Fruit fly (Drosophila melanogaster) Kc167 (cell line): ENCODE data around the gene CG7423.

Source experiments
- Myc ChIP-seq: fragments of >200 bp; optimal IDR thresholded peaks from 2 replicates; lab custom pipeline; 2017; ENCODE audit warnings: missing external identifiers
- Sin3A ChIP-seq: fragments of >200 bp; optimal IDR thresholded peaks from 2 replicates; lab custom pipeline; 2018; ENCODE audit warnings: missing external identifiers
- h ChIP-seq: fragments of >200 bp; optimal IDR thresholded peaks from 3 replicates; lab custom pipeline; 2018; ENCODE audit warnings: missing external identifiers
- insv ChIP-seq: fragments of >200 bp; optimal IDR thresholded peaks from 3 replicates; lab custom pipeline; 2018; ENCODE audit warnings: missing external identifiers
- psq ChIP-seq: fragments of >200 bp; optimal IDR thresholded peaks from 2 replicates; lab custom pipeline; 2017; ENCODE audit warnings: missing external identifiers
- ttk ChIP-seq: sonication (Bioruptor generic); optimal IDR thresholded peaks from 2 replicates; lab custom pipeline; 2017; ENCODE audit warnings: missing external identifiers

The CG7423 gene

DNA sequence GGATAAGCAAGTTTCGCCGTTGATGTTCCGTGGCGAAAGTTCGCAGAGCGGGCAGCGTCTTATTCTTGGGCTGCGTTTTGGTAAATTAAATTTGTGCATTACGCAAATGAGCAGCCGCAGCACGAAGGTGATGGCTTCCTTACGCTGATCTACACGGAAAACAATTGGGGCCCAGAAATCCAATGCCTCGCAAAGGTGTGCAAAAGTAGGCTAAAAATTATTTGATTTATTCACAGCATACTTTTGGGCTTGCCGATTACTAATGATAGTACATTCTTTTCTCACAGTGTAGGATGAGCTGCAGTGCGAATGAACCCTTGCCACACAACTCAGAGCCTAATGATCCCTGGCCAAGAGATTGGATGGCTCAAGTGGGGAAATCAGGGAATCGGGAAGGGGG, 42.8 kb downstream of the CG7423 start:
- no peak for TF ChIP-seq h (lab: Kevin White, UChicago)
- no peak for TF ChIP-seq insv (lab: Kevin White, UChicago)
- TF ChIP-seq psq (lab: Kevin White, UChicago) = no peak
- TF ChIP-seq Sin3A = no peak
- TF ChIP-seq ttk (lab: Kevin White, UChicago) = no peak
- TF ChIP-seq Myc (lab: Kevin White, UChicago) = no peak

DNA sequence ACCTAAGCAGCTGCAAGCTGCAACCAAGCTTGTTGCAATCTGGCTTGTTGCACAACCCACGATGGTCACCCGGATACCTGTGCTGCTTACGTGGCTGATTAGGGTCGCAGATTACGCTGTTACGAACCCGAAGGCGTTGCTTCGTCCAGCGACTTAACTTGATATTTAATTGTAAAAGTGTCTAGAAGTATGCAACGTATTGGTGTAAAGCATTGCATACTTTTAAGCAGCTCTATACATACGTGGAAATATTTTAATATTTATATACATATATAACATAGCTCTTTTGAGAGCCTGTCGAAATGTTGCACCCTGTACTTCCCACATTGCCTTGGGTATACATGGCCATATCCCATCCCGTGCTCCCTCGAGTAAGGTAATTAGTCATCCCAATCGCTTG, 46.0 kb downstream of the CG7423 start:
- TF ChIP-seq psq (lab: Kevin White, UChicago) (no peak), h (lab: Kevin White, UChicago) (no peak), Myc (lab: Kevin White, UChicago) (no peak), Sin3A (no peak), insv (lab: Kevin White, UChicago) (no peak), ttk (lab: Kevin White, UChicago) (no peak)

DNA sequence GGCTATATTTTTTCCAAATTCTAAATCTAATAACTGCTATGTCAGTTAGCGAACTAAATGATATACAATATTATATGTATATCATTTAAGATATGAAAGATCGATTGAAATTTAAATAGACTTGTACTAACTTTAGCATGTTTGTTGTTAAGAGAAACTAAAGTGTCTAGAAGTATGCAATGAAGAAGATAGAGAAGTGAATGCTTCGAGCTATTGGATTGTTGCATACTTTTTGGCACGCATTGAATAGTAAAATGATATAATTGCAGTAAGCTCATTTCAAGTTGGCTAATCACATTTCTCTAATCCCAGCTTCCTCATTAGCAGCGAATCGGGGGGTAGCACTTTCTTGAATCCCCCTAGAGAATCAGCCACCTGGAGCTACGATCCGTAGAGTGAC, 49.4 kb downstream of the CG7423 start:
- no peak for TF ChIP-seq insv (lab: Kevin White, UChicago)
- no peak for TF ChIP-seq psq (lab: Kevin White, UChicago)
- TF ChIP-seq ttk (lab: Kevin White, UChicago) = no peak
- no peak for TF ChIP-seq Sin3A
- TF ChIP-seq h (lab: Kevin White, UChicago) = no peak
- no peak for TF ChIP-seq Myc (lab: Kevin White, UChicago)
